Worm (Caenorhabditis elegans): ENCODE data around the gene math-16.
A peak's percentile ranks its signal among the peaks of the same experiment; 100 is the strongest.

Gene math-16

DNA sequence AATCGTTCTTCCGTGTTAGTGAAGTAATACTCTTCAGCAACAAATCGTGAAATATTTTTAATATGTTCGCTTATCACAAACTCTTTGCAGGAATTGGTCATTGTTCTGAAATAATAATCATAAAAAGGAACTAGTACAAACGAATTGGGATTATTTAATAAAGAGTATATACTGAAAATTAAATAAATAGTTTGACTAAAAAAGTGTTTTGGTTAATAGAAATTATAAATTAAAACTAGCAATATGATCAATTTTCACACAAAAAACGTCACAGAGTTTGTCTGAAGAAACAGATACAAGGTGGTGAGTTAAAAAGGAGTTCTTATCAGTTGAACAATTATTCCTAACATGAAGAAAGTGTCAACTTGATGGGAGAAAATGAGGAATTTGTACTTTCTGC is 4.1 kb upstream of the math-16 start, which contains the start of gene math-5:
math-5 (minus strand) TSS at position 101 of the 400 bp plus-strand sequence.
- no peak for TF ChIP-seq unc-86 (tag; optimal IDR thresholded peaks at IDR 0.05)
- no peak for TF ChIP-seq nfya-1 (tag; optimal IDR thresholded peaks at IDR 0.05)
- no peak for TF ChIP-seq ceh-9 (tag; optimal IDR thresholded peaks at IDR 0.05)
- no peak for TF ChIP-seq T23F11.4 (GFP tag; optimal IDR thresholded peaks at IDR 0.05)
- TF ChIP-seq pha-2 (tag; optimal IDR thresholded peaks at IDR 0.05): no peak
- no peak for TF ChIP-seq ceh-22 (tag; optimal IDR thresholded peaks at IDR 0.05)
- TF ChIP-seq ceh-45 (GFP tag; IDR thresholded peaks at IDR 0.05): no peak
- TF ChIP-seq pha-4 (tag; optimal IDR thresholded peaks at IDR 0.05): no peak

DNA sequence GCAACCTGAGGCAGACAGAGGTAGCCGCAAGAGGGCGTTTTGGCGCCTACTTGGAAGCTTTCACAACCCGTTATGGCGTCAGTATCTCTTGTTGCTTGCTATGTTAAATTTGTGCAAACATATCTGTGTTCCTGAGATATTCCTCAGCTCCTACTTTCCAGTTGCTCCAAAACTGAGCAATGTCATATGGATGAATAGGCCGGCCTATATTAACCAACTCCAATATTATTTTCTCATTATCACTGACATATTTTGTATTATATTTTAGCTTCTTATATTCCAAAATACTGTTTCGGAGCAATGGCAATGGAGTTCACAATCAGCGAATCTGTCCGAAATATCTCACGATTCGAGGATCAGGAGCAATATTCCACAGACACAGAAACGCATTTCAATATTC is 2.9 kb downstream of the math-16 start, which contains the start of gene math-13:
math-13 (plus strand) TSS at position 301 of the 400 bp plus-strand sequence.
- TF ChIP-seq pqm-1 (tag; optimal IDR thresholded peaks at IDR 0.05) (no peak), ceh-34 (tag; optimal IDR thresholded peaks at IDR 0.05) (no peak), ceh-22 (tag; optimal IDR thresholded peaks at IDR 0.05) (no peak)

DNA sequence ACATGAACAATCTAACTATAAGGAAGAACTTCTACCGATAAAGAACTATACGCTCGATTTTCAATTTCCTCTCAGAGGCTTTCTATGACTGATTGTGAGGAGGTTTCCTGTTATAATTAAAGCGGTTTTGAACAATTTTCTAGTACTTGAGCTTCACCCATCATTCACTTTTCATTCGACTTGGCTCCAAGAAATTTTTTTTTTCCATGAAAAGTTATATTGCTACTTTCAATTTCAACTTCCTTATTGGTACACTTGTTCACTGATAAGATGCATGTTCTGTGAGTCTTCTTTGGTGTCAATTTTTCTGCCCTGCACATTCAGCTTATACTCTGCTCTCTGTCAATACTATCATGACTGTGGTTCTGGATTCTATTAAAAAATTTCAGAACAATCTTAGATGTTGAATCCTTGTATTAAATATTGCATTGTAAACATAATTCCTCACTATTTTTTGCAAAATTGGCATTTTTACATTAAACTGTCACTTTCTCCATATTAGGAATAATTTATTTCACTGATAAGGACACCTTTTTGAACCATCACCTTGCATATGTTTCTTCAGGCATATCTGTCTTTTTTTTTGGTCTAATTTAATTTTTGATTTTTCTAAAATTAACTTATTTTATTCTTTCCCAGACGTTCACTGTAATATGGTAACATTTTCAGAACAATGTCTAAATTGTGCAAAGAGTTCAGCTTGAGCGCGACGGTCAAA is 7.5 kb downstream of the math-16 start, which contains the start of gene math-10:
math-10 (plus strand) TSS at position 668 of the 718 bp plus-strand sequence.
- TF ChIP-seq ceh-22 (tag; optimal IDR thresholded peaks at IDR 0.05) (no peak), lin-11 (tag; optimal IDR thresholded peaks at IDR 0.05) (no peak), K09A11.1 (tag; optimal IDR thresholded peaks at IDR 0.05; ENCODE audit: insufficient read depth) (no peak), dve-1 (tag; optimal IDR thresholded peaks at IDR 0.05) (no peak), ceh-48 (tag; optimal IDR thresholded peaks at IDR 0.05) (no peak)

DNA sequence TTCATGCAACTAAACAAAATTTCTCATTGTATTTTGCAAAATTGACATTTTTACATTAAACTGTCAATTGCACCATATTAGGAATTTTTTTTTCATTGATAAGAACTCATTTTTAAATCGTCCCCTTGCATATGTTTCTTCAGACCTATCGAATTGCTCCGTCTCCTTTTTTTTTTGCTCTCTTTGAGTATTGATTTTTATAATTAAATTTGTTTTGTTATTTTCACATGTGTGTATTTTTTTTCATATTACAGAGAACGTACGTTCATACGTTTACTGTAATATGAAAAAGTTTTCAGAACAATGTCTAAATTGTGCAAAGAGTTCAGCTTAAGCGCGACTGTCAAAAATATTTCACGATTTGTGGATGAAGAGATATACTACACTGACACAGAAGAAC is 9.4 kb downstream of the math-16 start, which contains the start of gene math-14:
math-14 (plus strand) TSS at position 301 of the 400 bp plus-strand sequence.
- TF ChIP-seq lin-11 (tag; optimal IDR thresholded peaks at IDR 0.05): no peak
- no peak for TF ChIP-seq hlh-13 (GFP tag; optimal IDR thresholded peaks at IDR 0.05)
- no peak for TF ChIP-seq ceh-31 (tag; optimal IDR thresholded peaks at IDR 0.05)
- no peak for TF ChIP-seq C08G9.2 (tag; optimal IDR thresholded peaks at IDR 0.05)
- TF ChIP-seq hlh-30 (tag; optimal IDR thresholded peaks at IDR 0.05; ENCODE audit: insufficient read depth): no peak
- TF ChIP-seq Y22D7AL.16 (tag; optimal IDR thresholded peaks at IDR 0.05): no peak
- TF ChIP-seq nhr-232 (tag; optimal IDR thresholded peaks at IDR 0.05): no peak
- TF ChIP-seq K02D7.2 (tag; optimal IDR thresholded peaks at IDR 0.05): no peak
- no peak for TF ChIP-seq pqm-1 (tag; optimal IDR thresholded peaks at IDR 0.05)
- no peak for TF ChIP-seq C38D4.7 (GFP tag; optimal IDR thresholded peaks at IDR 0.05)

DNA sequence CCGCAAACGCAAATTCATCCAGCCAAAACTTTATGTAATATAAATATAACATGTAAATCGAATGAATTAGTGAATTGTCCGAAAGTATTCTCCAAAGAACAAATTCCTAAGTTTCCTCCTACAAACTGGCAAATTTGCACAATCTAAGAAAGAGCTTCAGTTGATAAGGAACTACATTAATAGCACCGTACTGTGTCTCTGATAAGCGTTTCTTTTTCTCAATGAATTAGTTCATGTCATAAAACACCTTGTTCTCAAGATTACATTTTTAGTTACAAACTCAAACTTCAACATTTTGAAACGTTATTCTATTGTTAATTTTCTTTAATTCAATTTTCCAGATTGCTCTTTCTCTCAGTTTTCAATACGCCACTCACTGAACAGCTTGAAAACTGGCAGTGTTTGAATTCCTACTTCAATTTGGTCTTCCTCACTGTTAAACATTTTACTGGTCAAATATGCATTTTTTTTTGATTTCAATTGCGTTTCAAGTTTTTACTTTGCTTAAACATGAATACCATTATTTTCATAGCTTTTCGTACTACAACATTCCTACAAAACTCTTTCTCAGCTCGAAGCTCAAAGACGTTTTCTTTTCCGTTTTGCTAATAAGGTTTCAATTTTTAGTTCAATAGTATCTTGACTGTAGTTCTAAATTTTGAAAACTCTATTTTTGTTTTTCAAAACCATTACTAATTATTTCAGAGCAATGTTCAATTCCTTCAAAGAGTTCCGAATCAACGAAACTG is 12.7 kb downstream of the math-16 start, which contains the start of gene math-15:
math-15 (plus strand) TSS at position 699 of the 749 bp plus-strand sequence.
- TF ChIP-seq ref-2 (tag; optimal IDR thresholded peaks at IDR 0.05): no peak
- TF ChIP-seq nhr-232 (tag; optimal IDR thresholded peaks at IDR 0.05): no peak
- TF ChIP-seq elt-2 (tag; optimal IDR thresholded peaks at IDR 0.05): peak; percentile 27
- TF ChIP-seq fax-1 (tag; optimal IDR thresholded peaks at IDR 0.05): no peak

DNA sequence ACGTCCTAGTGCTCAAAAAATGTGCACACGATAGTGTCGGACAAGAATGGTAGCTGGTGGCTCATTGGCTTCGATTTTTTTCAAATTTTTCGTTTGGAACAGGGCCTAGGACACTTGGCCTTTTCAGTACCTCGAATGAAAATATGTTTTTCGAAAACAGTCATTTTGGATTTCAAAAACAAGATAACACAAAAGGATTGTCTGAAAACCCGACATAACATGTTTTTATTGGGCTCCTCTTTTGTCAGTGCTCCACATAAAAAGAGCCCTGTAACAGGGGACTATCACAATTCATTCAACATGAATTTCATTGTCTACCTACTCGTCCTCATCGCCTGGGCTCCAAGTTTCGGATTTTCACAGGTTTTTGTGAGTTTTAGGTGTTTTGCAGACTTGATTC is 14.3 kb downstream of the math-16 start, which contains the start of gene C16C4.17:
C16C4.17 (plus strand) TSS at position 301 of the 400 bp plus-strand sequence.
- TF ChIP-seq dmd-4 (tag; optimal IDR thresholded peaks at IDR 0.05; ENCODE audit: borderline replicate concordance) (no peak), pag-3 (tag; optimal IDR thresholded peaks at IDR 0.05; ENCODE audit: borderline replicate concordance) (no peak), ahr-1 (tag; optimal IDR thresholded peaks at IDR 0.05) (no peak), C08G9.2 (tag; optimal IDR thresholded peaks at IDR 0.05) (no peak), K09A11.1 (tag; optimal IDR thresholded peaks at IDR 0.05; ENCODE audit: insufficient read depth) (no peak), F13H6.1 (tag; optimal IDR thresholded peaks at IDR 0.05) (no peak), dve-1 (tag; optimal IDR thresholded peaks at IDR 0.05) (no peak), pax-1 (tag; optimal IDR thresholded peaks at IDR 0.05) (no peak), gmeb-2 (tag; optimal IDR thresholded peaks at IDR 0.05) (no peak)

All from whole organism, late embryonic.